Fruit fly (Drosophila melanogaster): ENCODE measurements around the gene CG10973.

Gene CG10973

dm6 chr3L:12789875-12790373 lies 35.4 kb upstream of the CG10973 start, which contains the start of gene CG42709 (continued):
- no peak for TF ChIP-seq CG6765 (GFP tag; optimal IDR thresholded peaks at IDR 0.05)
- no peak for TF ChIP-seq en (GFP tag; optimal IDR thresholded peaks at IDR 0.05)
- TF ChIP-seq CG15269 (tag; optimal IDR thresholded peaks at IDR 0.05), result no peak
- no peak for TF ChIP-seq dmrt11E (tag; optimal IDR thresholded peaks at IDR 0.05)
- TF ChIP-seq E2f1 (GFP tag; IDR thresholded peaks at IDR 0.05), result no peak
- TF ChIP-seq tll (GFP tag; optimal IDR thresholded peaks at IDR 0.05), result no peak
- peak; percentile 61 for TF ChIP-seq exex (tag; optimal IDR thresholded peaks at IDR 0.05)
- TF ChIP-seq CG12104 (GFP tag; optimal IDR thresholded peaks at IDR 0.05), result no peak
- no peak for TF ChIP-seq CkIIα-i1 (GFP tag; IDR thresholded peaks at IDR 0.05)
- no peak for TF ChIP-seq CG6813 (GFP tag; optimal IDR thresholded peaks at IDR 0.05)
- TF ChIP-seq Drgx (GFP tag; IDR thresholded peaks at IDR 0.05), result peak; percentile 31; the same call in 1 of the 2 replicates
- no peak for TF ChIP-seq CG5953 (GFP tag; IDR thresholded peaks at IDR 0.05)
- TF ChIP-seq Sin3A (optimal IDR thresholded peaks at IDR 0.05), result no peak
- 0 out of 3 replicates have a peak, but pooled peaks have one; percentile 32 for TF ChIP-seq CG2199 (GFP tag; IDR thresholded peaks at IDR 0.05)
- TF ChIP-seq cas (GFP tag; IDR thresholded peaks at IDR 0.05), result no peak
- no peak for TF ChIP-seq croc (GFP tag; conservative IDR thresholded peaks at IDR 0.05)
- no peak for TF ChIP-seq Lpt (GFP tag; optimal IDR thresholded peaks at IDR 0.05)
- TF ChIP-seq insv (GFP tag; optimal IDR thresholded peaks at IDR 0.05), result no peak
- TF ChIP-seq gcm (GFP tag; optimal IDR thresholded peaks at IDR 0.05), result no peak
- no peak for TF ChIP-seq CG3407 (GFP tag; optimal IDR thresholded peaks at IDR 0.05)
- no peak for TF ChIP-seq hth (optimal IDR thresholded peaks at IDR 0.05)
- no peak for TF ChIP-seq nom (GFP tag; optimal IDR thresholded peaks at IDR 0.05)
- TF ChIP-seq CG9797 (GFP tag; optimal IDR thresholded peaks at IDR 0.05), result no peak
- no peak for TF ChIP-seq sc (optimal IDR thresholded peaks at IDR 0.05)
- no peak for TF ChIP-seq sc (GFP tag; optimal IDR thresholded peaks at IDR 0.05)
- TF ChIP-seq CG18619 (GFP tag; optimal IDR thresholded peaks at IDR 0.05), result no peak
- TF ChIP-seq NC2β (GFP tag; optimal IDR thresholded peaks at IDR 0.05), result no peak
- TF ChIP-seq gro (GFP tag; optimal IDR thresholded peaks at IDR 0.05), result no peak
- TF ChIP-seq CG9215 (GFP tag; IDR thresholded peaks at IDR 0.05), result no peak
- 0 out of 2 replicates have a peak, but pooled peaks have one; percentile 14 for TF ChIP-seq CG14441 (GFP tag; IDR thresholded peaks at IDR 0.05)
- no peak for TF ChIP-seq CG17912 (GFP tag; optimal IDR thresholded peaks at IDR 0.05)
- peak; percentile 85 for TF ChIP-seq CG3163 (GFP tag; optimal IDR thresholded peaks at IDR 0.05)
- TF ChIP-seq Sry-δ (GFP tag; optimal IDR thresholded peaks at IDR 0.05), result no peak
- TF ChIP-seq CG13123 (GFP tag; optimal IDR thresholded peaks at IDR 0.05), result no peak
- TF ChIP-seq hb (GFP tag; IDR thresholded peaks at IDR 0.05; ENCODE audit: partially characterized antibody), result no peak
- TF ChIP-seq br (optimal IDR thresholded peaks at IDR 0.05), result no peak
- no peak for TF ChIP-seq trem (tag; optimal IDR thresholded peaks at IDR 0.05)
- TF ChIP-seq CG16813 (GFP tag; IDR thresholded peaks at IDR 0.05; ENCODE audit: partially characterized antibody), result no peak
- TF ChIP-seq Hmx (GFP tag; optimal IDR thresholded peaks at IDR 0.05), result no peak
- TF ChIP-seq gem (tag; optimal IDR thresholded peaks at IDR 0.05), result no peak
- no peak for TF ChIP-seq CG13775 (GFP tag; optimal IDR thresholded peaks at IDR 0.05)
- TF ChIP-seq CG7963 (GFP tag; IDR thresholded peaks at IDR 0.05; ENCODE audit: partially characterized antibody), result no peak
- TF ChIP-seq CG1647 (GFP tag; optimal IDR thresholded peaks at IDR 0.05), result no peak
- peak; percentile 68 to 87 for TF ChIP-seq Trl (optimal IDR thresholded peaks at IDR 0.05)
- no peak for TF ChIP-seq Trl (GFP tag; optimal IDR thresholded peaks at IDR 0.05)
- TF ChIP-seq CG6175 (GFP tag; IDR thresholded peaks at IDR 0.05), result no peak
- no peak for TF ChIP-seq tio (GFP tag; optimal IDR thresholded peaks at IDR 0.05)
- no peak for TF ChIP-seq CrebB (tag; optimal IDR thresholded peaks at IDR 0.05)
- no peak for TF ChIP-seq grau (tag; optimal IDR thresholded peaks at IDR 0.05)
- no peak for TF ChIP-seq Six4 (GFP tag; optimal IDR thresholded peaks at IDR 0.05)
- TF ChIP-seq jing (GFP tag; optimal IDR thresholded peaks at IDR 0.05), result no peak
- no peak for TF ChIP-seq usp (GFP tag; optimal IDR thresholded peaks at IDR 0.05)
- TF ChIP-seq Atf6 (GFP tag; IDR thresholded peaks at IDR 0.05), result no peak

All from whole organism, embryonic.